Worm (Caenorhabditis elegans) whole organism, L1 larva: ENCODE results near the gene col-79.
A peak's percentile ranks its signal among the peaks of the same experiment; 100 is the strongest.

Experiments
- F16B12.6 ChIP-seq: fragments of 150-350 bp; optimal IDR thresholded peaks from 2 replicates; lab custom pipeline; 2014; ENCODE audit warnings: missing biosample characterization, missing genetic modification characterization
- Y116A8C.19 ChIP-seq: sonication (generic microtip); optimal IDR thresholded peaks from 2 replicates; lab custom pipeline; 2016; ENCODE audit warnings: missing compliant biosample characterization, missing genetic modification characterization, borderline replicate concordance
- aly-2 ChIP-seq: fragments of 150-350 bp; optimal IDR thresholded peaks from 2 replicates; lab custom pipeline; 2014; ENCODE audit warnings: missing biosample characterization, missing genetic modification characterization
- ama-1 ChIP-seq: fragments of 150-350 bp; optimal IDR thresholded peaks from 2 replicates; lab custom pipeline; 2014
- ceh-8 ChIP-seq: fragments of 200-800 bp; sonication (Bioruptor generic); optimal IDR thresholded peaks from 2 replicates; lab custom pipeline; 2018; ENCODE audit warnings: mild to moderate bottlenecking, missing genetic modification characterization, moderate library complexity, missing compliant biosample characterization
- ceh-90 ChIP-seq: sonication (generic microtip); optimal IDR thresholded peaks from 2 replicates; lab custom pipeline; 2016; ENCODE audit warnings: missing genetic modification characterization, missing compliant biosample characterization
- ces-1 ChIP-seq: fragments of 150-350 bp; optimal IDR thresholded peaks from 2 replicates; lab custom pipeline; 2014; ENCODE audit warnings: missing biosample characterization, missing genetic modification reagents, missing genetic modification characterization
- efl-1 ChIP-seq, 4 experiments: fragments of 150-350 bp; optimal IDR thresholded peaks in 3 of 4; peaks in 1 of 4; 1 replicate in 1 of 4; 2 replicates in 3 of 4; lab custom pipeline; 2014; ENCODE audit warnings: missing biosample characterization in 2 of 4, missing genetic modification characterization in 2 of 4, missing genetic modification reagents in 2 of 4
- efl-3 ChIP-seq: fragments of 200-800 bp; sonication (Bioruptor generic); optimal IDR thresholded peaks from 2 replicates; lab custom pipeline; 2018; ENCODE audit warnings: mild to moderate bottlenecking, missing genetic modification characterization, missing compliant biosample characterization
- elt-2 ChIP-seq: sonication (generic microtip); optimal IDR thresholded peaks from 2 replicates; lab custom pipeline; 2016; ENCODE audit warnings: missing genetic modification characterization, mild to moderate bottlenecking, inconsistent platforms, missing compliant biosample characterization, missing genetic modification reagents
- elt-3 ChIP-seq, 6 experiments: fragments of 150-350 bp in 1 of 6; sonication (generic microtip); optimal IDR thresholded peaks; 2 replicates each; lab custom pipeline; 2017 to 2018; ENCODE audit warnings: missing biosample characterization in 6 of 6, missing genetic modification characterization in 6 of 6, inconsistent platforms in 1 of 6
- ets-5 ChIP-seq: fragments of 200-800 bp; sonication (Bioruptor generic); IDR thresholded peaks from 2 replicates; pipeline ENCODE4 v1.3.6; 2022; ENCODE audit warnings: missing genetic modification characterization, missing compliant biosample characterization
- fkh-10 ChIP-seq: sonication (generic microtip); optimal IDR thresholded peaks from 2 replicates; lab custom pipeline; 2017; ENCODE audit warnings: missing biosample characterization, missing genetic modification reagents, missing genetic modification characterization
- fkh-4 ChIP-seq: sonication (generic microtip); optimal IDR thresholded peaks from 2 replicates; lab custom pipeline; 2016; ENCODE audit warnings: missing compliant biosample characterization, missing genetic modification characterization, borderline replicate concordance
- fkh-8 ChIP-seq: sonication (generic microtip); optimal IDR thresholded peaks from 2 replicates; lab custom pipeline; 2016; ENCODE audit warnings: mild to moderate bottlenecking, missing genetic modification characterization, missing compliant biosample characterization
- fos-1 ChIP-seq: fragments of 150-350 bp; optimal IDR thresholded peaks from 2 replicates; lab custom pipeline; 2014; ENCODE audit warnings: missing biosample characterization, missing genetic modification characterization
- grh-1 ChIP-seq: fragments of 200-800 bp; sonication (Bioruptor generic); IDR thresholded peaks from 2 replicates; pipeline ENCODE4 v1.3.6; 2022; ENCODE audit warnings: missing genetic modification reagents, missing genetic modification characterization, missing compliant biosample characterization
- lin-14 ChIP-seq: fragments of 200-800 bp; sonication (Bioruptor generic); optimal IDR thresholded peaks from 2 replicates; lab custom pipeline; 2018; ENCODE audit warnings: mild to moderate bottlenecking, missing genetic modification characterization, moderate library complexity, missing compliant biosample characterization
- lsy-2 ChIP-seq, 2 experiments: fragments of 150-350 bp; optimal IDR thresholded peaks; 2 replicates each; lab custom pipeline; 2014; ENCODE audit warnings: missing biosample characterization in 2 of 2, missing genetic modification characterization in 2 of 2
- mef-2 ChIP-seq: fragments of 150-350 bp; optimal IDR thresholded peaks from 2 replicates; lab custom pipeline; 2014; ENCODE audit warnings: missing biosample characterization, missing genetic modification characterization
- nhr-12 ChIP-seq: sonication (generic microtip); optimal IDR thresholded peaks from 2 replicates; lab custom pipeline; 2017; ENCODE audit warnings: missing biosample characterization, missing genetic modification characterization
- nhr-237 ChIP-seq: fragments of 150-350 bp; optimal IDR thresholded peaks from 2 replicates; lab custom pipeline; 2014; ENCODE audit warnings: missing biosample characterization, missing genetic modification characterization
- nhr-76 ChIP-seq: sonication (generic microtip); optimal IDR thresholded peaks from 2 replicates; lab custom pipeline; 2017; ENCODE audit warnings: missing biosample characterization, missing genetic modification characterization
- nhr-77 ChIP-seq: fragments of 150-350 bp; optimal IDR thresholded peaks from 2 replicates; lab custom pipeline; 2014; ENCODE audit warnings: missing biosample characterization, missing genetic modification characterization
- nhr-85 ChIP-seq: sonication (generic microtip); peaks from one replicate; lab custom pipeline; 2016; ENCODE audit warnings: missing genetic modification characterization, inconsistent platforms, missing compliant biosample characterization
- pqm-1 ChIP-seq: sonication (generic microtip); optimal IDR thresholded peaks from 3 replicates; lab custom pipeline; 2017; ENCODE audit warnings: missing biosample characterization, missing genetic modification characterization
- skn-1 ChIP-seq: fragments of 150-350 bp; optimal IDR thresholded peaks from 2 replicates; lab custom pipeline; 2014; ENCODE audit warnings: missing biosample characterization, missing genetic modification characterization
- snpc-4 ChIP-seq: fragments of 150-350 bp; optimal IDR thresholded peaks from 2 replicates; lab custom pipeline; 2014; ENCODE audit warnings: missing biosample characterization, missing genetic modification characterization
- sox-4 ChIP-seq: sonication (generic microtip); optimal IDR thresholded peaks from 2 replicates; lab custom pipeline; 2016; ENCODE audit warnings: missing genetic modification characterization, missing compliant biosample characterization
- sptf-1 ChIP-seq: fragments of 150-350 bp; optimal IDR thresholded peaks from 2 replicates; lab custom pipeline; 2014; ENCODE audit warnings: missing biosample characterization, missing genetic modification characterization
- sup-37 ChIP-seq: fragments of 200-800 bp; sonication (Bioruptor generic); optimal IDR thresholded peaks from 2 replicates; lab custom pipeline; 2018; ENCODE audit warnings: mild to moderate bottlenecking, missing genetic modification characterization, missing compliant biosample characterization
- unc-130 ChIP-seq: fragments of 150-350 bp; optimal IDR thresholded peaks from 2 replicates; lab custom pipeline; 2017; ENCODE audit warnings: missing biosample characterization, missing genetic modification characterization, inconsistent platforms
- unc-30 ChIP-seq: sonication (generic microtip); optimal IDR thresholded peaks from 2 replicates; lab custom pipeline; 2017; ENCODE audit warnings: missing biosample characterization, missing genetic modification characterization
- unc-86 ChIP-seq: sonication (generic microtip); optimal IDR thresholded peaks from 2 replicates; lab custom pipeline; 2016; ENCODE audit warnings: missing genetic modification characterization, missing compliant biosample characterization
- unc-98 ChIP-seq: fragments of 200-800 bp; sonication (Bioruptor generic); IDR thresholded peaks from 2 replicates; pipeline ENCODE4 v1.3.6; 2022; ENCODE audit warnings: missing genetic modification characterization, missing compliant biosample characterization
- vab-15 ChIP-seq: sonication (generic microtip); optimal IDR thresholded peaks from 2 replicates; lab custom pipeline; 2017; ENCODE audit warnings: missing genotype, mild to moderate bottlenecking, missing genetic modification characterization, missing compliant biosample characterization
- zag-1 ChIP-seq: fragments of 150-350 bp; optimal IDR thresholded peaks from 2 replicates; lab custom pipeline; 2014; ENCODE audit warnings: missing biosample characterization, missing genetic modification characterization
- zip-4 ChIP-seq: fragments of 200-800 bp; sonication (Bioruptor generic); optimal IDR thresholded peaks from 2 replicates; lab custom pipeline; 2018; ENCODE audit warnings: mild to moderate bottlenecking, missing genetic modification characterization, moderate library complexity, missing compliant biosample characterization

col-79 gene

DNA sequence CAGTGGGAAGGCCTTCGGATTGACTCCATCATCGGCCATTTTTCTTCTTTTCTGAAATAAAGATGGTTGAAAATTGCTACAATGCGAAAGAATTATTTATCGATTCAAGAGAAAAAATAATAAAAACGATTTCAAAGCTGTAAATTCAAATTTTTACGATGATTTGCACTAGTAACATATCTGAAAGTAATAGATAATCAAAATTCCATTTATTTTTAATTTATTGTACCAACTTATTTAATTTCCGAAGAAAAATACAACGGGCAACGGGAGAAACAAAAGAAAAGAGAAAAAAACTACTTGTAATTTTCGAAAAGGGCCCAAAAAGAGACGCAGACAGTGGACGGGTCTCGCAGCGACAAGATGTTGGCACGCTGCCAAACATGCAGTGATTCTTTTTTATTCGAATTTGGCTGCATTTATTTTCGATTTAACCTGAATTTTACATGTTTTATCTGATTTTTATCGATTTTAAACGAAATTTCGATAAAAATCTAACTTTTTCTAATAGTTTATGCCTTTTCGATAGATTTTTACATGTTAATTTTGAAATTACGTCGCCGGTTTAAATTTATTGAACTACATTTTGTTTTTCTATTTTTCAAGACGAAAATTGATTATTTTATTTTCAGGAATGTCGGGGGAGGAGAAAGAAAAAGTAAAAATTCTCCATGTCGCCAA lies 44.7 kb upstream of the col-79 start, which contains the start of the genes snu-13 and rsp-7 (continued):
- TF ChIP-seq elt-3 (tag; optimal IDR thresholded peaks at IDR 0.05; lab: Kevin White, UChicago) (peak in 2 of 6 experiments; percentile 58 to 91), elt-2 (tag; lab: Kevin White, UChicago) (peak; percentile 10), snpc-4 (tag; lab: Kevin White, UChicago) (peak; percentile 39), lin-14 (GFP tag; lab: Kevin White, UChicago) (peak; percentile 85), grh-1 (peak; percentile 53; the same call in 1 of the 2 replicates), ces-1 (GFP tag; lab: Kevin White, UChicago) (no peak), pqm-1 (tag; lab: Kevin White, UChicago) (no peak), unc-130 (tag; lab: Kevin White, UChicago) (peak; percentile 76), ceh-8 (GFP tag; lab: Kevin White, UChicago) (no peak), F16B12.6 (tag; lab: Kevin White, UChicago) (peak; percentile 49), skn-1 (tag; lab: Kevin White, UChicago) (peak; percentile 78), fkh-10 (peak; percentile 32), Y116A8C.19 (no peak), sox-4 (tag; lab: Kevin White, UChicago) (no peak), nhr-237 (tag; lab: Kevin White, UChicago) (peak; percentile 7), fkh-8 (tag; lab: Kevin White, UChicago) (peak; percentile 37), zag-1 (tag; lab: Kevin White, UChicago) (no peak), nhr-12 (no peak), ets-5 (no peak), unc-30 (no peak), lsy-2 (tag; optimal IDR thresholded peaks at IDR 0.05; lab: Kevin White, UChicago) (peak; percentile 84 to 89), fos-1 (tag; lab: Kevin White, UChicago) (no peak), unc-98 (GFP tag; lab: Robert Waterston, UW) (no peak), nhr-77 (tag; lab: Kevin White, UChicago) (peak; percentile 46), nhr-76 (tag; lab: Kevin White, UChicago) (no peak), vab-15 (tag; lab: Kevin White, UChicago) (no peak), zip-4 (GFP tag; lab: Kevin White, UChicago) (no peak), ama-1 (lab: Kevin White, UChicago) (no peak), aly-2 (tag; lab: Kevin White, UChicago) (peak; percentile 37), ceh-90 (tag; lab: Kevin White, UChicago) (no peak), fkh-4 (tag; lab: Kevin White, UChicago) (no peak), sptf-1 (no peak), mef-2 (no peak), sup-37 (GFP tag; lab: Kevin White, UChicago) (no peak)

DNA sequence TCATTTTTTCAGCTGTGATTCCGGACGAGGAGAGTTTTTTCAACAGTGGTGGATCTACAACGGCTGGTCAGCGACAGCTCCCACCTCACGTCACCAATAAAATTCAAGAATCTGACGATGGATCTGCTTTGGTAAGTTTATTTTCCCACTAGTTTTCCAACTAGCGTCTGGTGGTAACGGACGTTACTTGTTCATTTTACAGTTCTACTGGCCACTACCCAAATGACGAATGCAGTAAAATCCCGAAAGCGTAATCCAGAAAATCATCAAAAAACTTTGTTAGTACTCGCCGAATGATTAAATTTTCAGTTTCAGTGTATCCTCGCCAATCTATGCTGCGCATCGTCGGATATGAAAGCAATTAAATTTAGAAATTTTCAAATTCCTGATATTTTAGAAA lies 43.8 kb upstream of the col-79 start:
- no peak for TF ChIP-seq efl-3
- TF ChIP-seq Y116A8C.19, result no peak
- no peak for TF ChIP-seq efl-1 (optimal IDR thresholded peaks at IDR 0.05; lab: Kevin White, UChicago)
- peak in 1 of 2 experiments; percentile 51 for TF ChIP-seq efl-1 (GFP tag; optimal IDR thresholded peaks at IDR 0.05 in 1 of 2; lab: Kevin White, UChicago)
- TF ChIP-seq nhr-77 (tag; lab: Kevin White, UChicago), result no peak

- TF ChIP-seq nhr-85 (tag; lab: Kevin White, UChicago) (peak; percentile 10), unc-86 (tag; lab: Kevin White, UChicago) (no peak)
- TF ChIP-seq, all 84 proteins: peak for 1
Measured at ce11 chrII:10660892-10661291, 42.5 kb upstream of the col-79 start, which contains the start of gene marc-2. TSS of gene marc-2 (minus strand) at chrII:10660992.
